Worm (Caenorhabditis elegans): ENCODE results near the gene hlh-26.

The hlh-26 gene

ce11 chrII:5505820-5506287, 27.7 kb downstream of the hlh-26 start, which contains the start of gene npp-24:
Gene npp-24, plus strand, starts transcription at chrII:5505870.
- TF ChIP-seq rnt-1 (tag; optimal IDR thresholded peaks at IDR 0.05) (no peak), tbx-7 (tag; optimal IDR thresholded peaks at IDR 0.05) (no peak), elt-2 (tag; optimal IDR thresholded peaks at IDR 0.05) (peak; percentile 6)

- TF ChIP-seq rnt-1 (tag; optimal IDR thresholded peaks at IDR 0.05) (no peak), elt-2 (tag; optimal IDR thresholded peaks at IDR 0.05) (peak; percentile 74)
These were observed 29.8 kb downstream of the hlh-26 start, which contains the start of gene cyp-44A1 for ce11 chrII:5503760-5504159. Gene cyp-44A1, plus strand, starts transcription at chrII:5504044.

- no peak for TF ChIP-seq fax-1 (tag; optimal IDR thresholded peaks at IDR 0.05)
- no peak for TF ChIP-seq hlh-15 (tag; optimal IDR thresholded peaks at IDR 0.05)
- TF ChIP-seq unc-42 (tag; optimal IDR thresholded peaks at IDR 0.05), result peak; percentile 81
These were observed 32.4 kb downstream of the hlh-26 start, which contains the start of gene F12A10.8 for ce11 chrII:5500986-5501657. Gene F12A10.8, minus strand, starts transcription at chrII:5501064.

- TF ChIP-seq ceh-48 (tag; optimal IDR thresholded peaks at IDR 0.05), result no peak
- no peak for TF ChIP-seq T23F11.4 (GFP tag; optimal IDR thresholded peaks at IDR 0.05)
- TF ChIP-seq unc-55 (GFP tag; optimal IDR thresholded peaks at IDR 0.05), result no peak
- TF ChIP-seq sdc-2 (tag; optimal IDR thresholded peaks at IDR 0.05), result no peak
- no peak for TF ChIP-seq ahr-1 (tag; optimal IDR thresholded peaks at IDR 0.05)
- TF ChIP-seq unc-3 (GFP tag; conservative IDR thresholded peaks at IDR 0.05), result no peak
- no peak for TF ChIP-seq unc-3 (tag; optimal IDR thresholded peaks at IDR 0.05)
- TF ChIP-seq syd-9 (tag; optimal IDR thresholded peaks at IDR 0.05), result no peak
- no peak for TF ChIP-seq ama-1 (optimal IDR thresholded peaks at IDR 0.05)
These were observed 33.1 kb downstream of the hlh-26 start, which contains the start of gene fzy-1 for ce11 chrII:5500470-5500869. Gene fzy-1, plus strand, starts transcription at chrII:5500770.

- TF ChIP-seq ceh-6 (GFP tag; optimal IDR thresholded peaks at IDR 0.05), result no peak
- TF ChIP-seq hlh-6 (tag; optimal IDR thresholded peaks at IDR 0.05), result no peak
- no peak for TF ChIP-seq ceh-31 (tag; optimal IDR thresholded peaks at IDR 0.05)
These were observed 35.3 kb downstream of the hlh-26 start, which contains the start of the genes suex-1 and F12A10.9 for ce11 chrII:5498156-5498739. Gene suex-1, minus strand, starts transcription at chrII:5498256. Gene F12A10.9, plus strand, starts transcription at chrII:5498689.

- TF ChIP-seq che-1 (tag; optimal IDR thresholded peaks at IDR 0.05), result no peak
- no peak for TF ChIP-seq ets-4 (tag; optimal IDR thresholded peaks at IDR 0.05)
- no peak for TF ChIP-seq nhr-11 (tag; optimal IDR thresholded peaks at IDR 0.05)
- no peak for TF ChIP-seq sox-4 (tag; optimal IDR thresholded peaks at IDR 0.05)
- TF ChIP-seq ceh-24 (tag; optimal IDR thresholded peaks at IDR 0.05), result no peak
- no peak for TF ChIP-seq ama-1 (optimal IDR thresholded peaks at IDR 0.05)
- no peak for TF ChIP-seq dmd-4 (tag; optimal IDR thresholded peaks at IDR 0.05; ENCODE audit: borderline replicate concordance)
- no peak for TF ChIP-seq sox-2 (GFP tag; IDR thresholded peaks at IDR 0.05)
- TF ChIP-seq hlh-13 (GFP tag; optimal IDR thresholded peaks at IDR 0.05), result no peak
- TF ChIP-seq rnt-1 (tag; optimal IDR thresholded peaks at IDR 0.05), result no peak
These were observed 36.0 kb downstream of the hlh-26 start for ce11 chrII:5497541-5497940.

DNA sequence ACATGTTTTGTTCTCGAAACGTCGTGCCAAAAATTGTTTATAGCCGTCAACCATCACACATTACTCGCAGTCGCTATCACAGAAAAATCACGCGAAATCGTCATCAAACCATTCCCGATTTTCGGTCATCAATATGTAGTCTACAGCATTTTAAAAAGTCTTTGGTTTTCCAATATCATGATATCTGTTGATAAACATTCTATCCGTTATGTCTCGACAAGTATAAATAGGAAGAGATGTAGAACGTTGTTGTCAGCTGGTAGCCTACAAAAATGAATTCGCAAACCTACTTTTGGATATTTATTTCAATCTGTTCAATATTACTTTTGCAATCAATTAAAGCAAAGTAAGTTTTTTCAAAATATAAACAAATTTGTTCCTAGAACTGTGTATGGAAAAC, 37.2 kb downstream of the hlh-26 start, which contains the start of gene F12A10.1:
F12A10.1 (plus strand) TSS at position 166 of the 400 bp plus-strand sequence.
- TF ChIP-seq Y22D7AL.16 (tag; optimal IDR thresholded peaks at IDR 0.05) (no peak), fkh-6 (tag; optimal IDR thresholded peaks at IDR 0.05) (no peak), pros-1 (tag; optimal IDR thresholded peaks at IDR 0.05) (no peak), che-1 (tag; optimal IDR thresholded peaks at IDR 0.05) (no peak), ceh-22 (tag; optimal IDR thresholded peaks at IDR 0.05) (no peak)

Measured in whole organism, late embryonic.